Worm (Caenorhabditis elegans): ENCODE measurements around the gene fbxa-32.

The fbxa-32 gene

ce11 chrIII:1297604-1298003, 28.5 kb upstream of the fbxa-32 start, which contains the start of gene fbxa-28:
Gene fbxa-28, plus strand, starts transcription at chrIII:1297904.
- TF ChIP-seq hnd-1 (tag; optimal IDR thresholded peaks at IDR 0.05), result no peak
- no peak for TF ChIP-seq tra-4 (tag; optimal IDR thresholded peaks at IDR 0.05)
- TF ChIP-seq ceh-13 (GFP tag; optimal IDR thresholded peaks at IDR 0.05), result no peak
- no peak for TF ChIP-seq tbx-37 (GFP tag; conservative IDR thresholded peaks at IDR 0.05)
- TF ChIP-seq hmbx-1 (tag; optimal IDR thresholded peaks at IDR 0.05), result no peak
- no peak for TF ChIP-seq F13C5.2 (tag; optimal IDR thresholded peaks at IDR 0.05)
- no peak for TF ChIP-seq scrt-1 (GFP tag; IDR thresholded peaks at IDR 0.05)
- TF ChIP-seq aly-1 (tag; optimal IDR thresholded peaks at IDR 0.05), result no peak

- TF ChIP-seq F13C5.2 (tag; optimal IDR thresholded peaks at IDR 0.05), result no peak
- TF ChIP-seq tbx-11 (GFP tag; IDR thresholded peaks at IDR 0.05), result no peak
- no peak for TF ChIP-seq tra-4 (tag; optimal IDR thresholded peaks at IDR 0.05)
- no peak for TF ChIP-seq hnd-1 (tag; optimal IDR thresholded peaks at IDR 0.05)
- no peak for TF ChIP-seq ceh-36 (tag; optimal IDR thresholded peaks at IDR 0.05)
- TF ChIP-seq scrt-1 (GFP tag; IDR thresholded peaks at IDR 0.05), result no peak
These were observed 26.2 kb upstream of the fbxa-32 start, which contains the start of gene fbxa-35 for ce11 chrIII:1295149-1295716. Gene fbxa-35, plus strand, starts transcription at chrIII:1295666.

ce11 chrIII:1293135-1293534, 24.1 kb upstream of the fbxa-32 start, which contains the start of gene fbxa-36:
Gene fbxa-36, minus strand, starts transcription at chrIII:1293235.
- TF ChIP-seq hnd-1 (tag; optimal IDR thresholded peaks at IDR 0.05) (no peak), tra-4 (tag; optimal IDR thresholded peaks at IDR 0.05) (no peak), hmbx-1 (tag; optimal IDR thresholded peaks at IDR 0.05) (no peak)

- TF ChIP-seq hnd-1 (tag; optimal IDR thresholded peaks at IDR 0.05) (no peak), ceh-13 (GFP tag; optimal IDR thresholded peaks at IDR 0.05) (no peak), ceh-36 (tag; optimal IDR thresholded peaks at IDR 0.05) (no peak), tbx-11 (GFP tag; IDR thresholded peaks at IDR 0.05) (no peak), hmg-4 (GFP tag; optimal IDR thresholded peaks at IDR 0.05) (no peak), aly-1 (tag; optimal IDR thresholded peaks at IDR 0.05) (no peak)
These were observed 20.1 kb upstream of the fbxa-32 start for ce11 chrIII:1289139-1289538.

- no peak for TF ChIP-seq ets-7 (tag; optimal IDR thresholded peaks at IDR 0.05)
- TF ChIP-seq ceh-36 (tag; optimal IDR thresholded peaks at IDR 0.05), result no peak
- TF ChIP-seq aly-1 (tag; optimal IDR thresholded peaks at IDR 0.05), result no peak
- TF ChIP-seq ceh-13 (GFP tag; optimal IDR thresholded peaks at IDR 0.05), result no peak
- TF ChIP-seq hmbx-1 (tag; optimal IDR thresholded peaks at IDR 0.05), result no peak
- no peak for TF ChIP-seq flt-1 (GFP tag; IDR thresholded peaks at IDR 0.05)
- no peak for TF ChIP-seq tbx-37 (GFP tag; conservative IDR thresholded peaks at IDR 0.05)
- TF ChIP-seq ama-1 (optimal IDR thresholded peaks at IDR 0.05), result no peak
- no peak for TF ChIP-seq F13C5.2 (tag; optimal IDR thresholded peaks at IDR 0.05)
- no peak for TF ChIP-seq B0310.2 (tag; optimal IDR thresholded peaks at IDR 0.05)
- TF ChIP-seq sea-1 (GFP tag; conservative IDR thresholded peaks at IDR 0.05), result no peak
- no peak for TF ChIP-seq hmg-4 (GFP tag; optimal IDR thresholded peaks at IDR 0.05)
- TF ChIP-seq hnd-1 (tag; optimal IDR thresholded peaks at IDR 0.05), result no peak
- TF ChIP-seq scrt-1 (GFP tag; IDR thresholded peaks at IDR 0.05), result no peak
- TF ChIP-seq tbx-11 (GFP tag; IDR thresholded peaks at IDR 0.05), result no peak
- TF ChIP-seq pes-1 (GFP tag; IDR thresholded peaks at IDR 0.05), result no peak
- no peak for TF ChIP-seq tra-4 (tag; optimal IDR thresholded peaks at IDR 0.05)
These were observed 19.5 kb upstream of the fbxa-32 start, which contains the start of gene fbxa-50 for ce11 chrIII:1288473-1289056. Gene fbxa-50, minus strand, starts transcription at chrIII:1288523.

ce11 chrIII:1284584-1285046, 15.6 kb upstream of the fbxa-32 start, which contains the start of gene fbxa-37:
Gene fbxa-37, plus strand, starts transcription at chrIII:1284996.
- no peak for TF ChIP-seq hmg-4 (GFP tag; optimal IDR thresholded peaks at IDR 0.05)
- no peak for TF ChIP-seq sea-1 (GFP tag; conservative IDR thresholded peaks at IDR 0.05)

ce11 chrIII:1279197-1279596, 10.1 kb upstream of the fbxa-32 start:
- no peak for TF ChIP-seq ceh-36 (tag; optimal IDR thresholded peaks at IDR 0.05)
- TF ChIP-seq pes-1 (GFP tag; IDR thresholded peaks at IDR 0.05), result no peak
- TF ChIP-seq scrt-1 (GFP tag; IDR thresholded peaks at IDR 0.05), result no peak
- no peak for TF ChIP-seq tra-4 (tag; optimal IDR thresholded peaks at IDR 0.05)
- TF ChIP-seq aly-1 (tag; optimal IDR thresholded peaks at IDR 0.05), result no peak
- TF ChIP-seq B0310.2 (tag; optimal IDR thresholded peaks at IDR 0.05), result no peak
- no peak for TF ChIP-seq ama-1 (optimal IDR thresholded peaks at IDR 0.05)
- TF ChIP-seq ets-7 (tag; optimal IDR thresholded peaks at IDR 0.05), result no peak
- TF ChIP-seq hnd-1 (tag; optimal IDR thresholded peaks at IDR 0.05), result no peak
- no peak for TF ChIP-seq tbx-37 (GFP tag; conservative IDR thresholded peaks at IDR 0.05)
- TF ChIP-seq hmbx-1 (tag; optimal IDR thresholded peaks at IDR 0.05), result no peak
- no peak for TF ChIP-seq tbx-11 (GFP tag; IDR thresholded peaks at IDR 0.05)
- TF ChIP-seq flt-1 (GFP tag; IDR thresholded peaks at IDR 0.05), result no peak

ce11 chrIII:1275513-1275912, 6.5 kb upstream of the fbxa-32 start, which contains the start of gene fbxa-30:
Gene fbxa-30, minus strand, starts transcription at chrIII:1275613.
- TF ChIP-seq ceh-13 (GFP tag; optimal IDR thresholded peaks at IDR 0.05) (no peak), ama-1 (optimal IDR thresholded peaks at IDR 0.05) (no peak)
